Fruit fly (Drosophila melanogaster): ENCODE results near the gene nmdyn-D7.
"Not testable (repeated sequence)": the region's sequence is repeated elsewhere in the genome, so short reads cannot be mapped to it uniquely, and the experiment has no call there.

Gene nmdyn-D7

dm6 chr3R:9677734-9678341 lies 1.9 kb upstream of the nmdyn-D7 start, which contains the start of gene p23:
TSS of gene p23 (plus strand) at chr3R:9677927.
- no peak for TF ChIP-seq CG8478 (optimal IDR thresholded peaks at IDR 0.05)
- peak; percentile 79 to 80 for TF ChIP-seq CTCF (optimal IDR thresholded peaks at IDR 0.05)

dm6 chr3R:9683064-9683682 lies 3.4 kb downstream of the nmdyn-D7 start:
- TF ChIP-seq CG8478 (optimal IDR thresholded peaks at IDR 0.05) (no peak), CTCF (optimal IDR thresholded peaks at IDR 0.05) (no peak)

- TF ChIP-seq CTCF (optimal IDR thresholded peaks at IDR 0.05) (no peak), CG8478 (optimal IDR thresholded peaks at IDR 0.05) (no peak)
These were observed 4.4 kb downstream of the nmdyn-D7 start, which contains the start of gene CG9444 for dm6 chr3R:9684125-9684524. TSS of gene CG9444 (minus strand) at chr3R:9684264.

- not testable (repeated sequence) for TF ChIP-seq CG8478, CTCF (optimal IDR thresholded peaks at IDR 0.05)
These were observed 5.6 kb downstream of the nmdyn-D7 start, which contains the start of the genes eca and CG18542 for dm6 chr3R:9685376-9685775. TSS of gene eca (minus strand) at chr3R:9685476. TSS of gene CG18542 (plus strand) at chr3R:9685760.

- not testable (repeated sequence) for TF ChIP-seq CG8478, CTCF (optimal IDR thresholded peaks at IDR 0.05)
These were observed 13.0 kb downstream of the nmdyn-D7 start, which contains the start of the genes Unc-115b, p24-2 and CG32939 for dm6 chr3R:9692675-9693129. TSS of gene Unc-115b (minus strand) at chr3R:9692775. TSS of gene p24-2 (minus strand) at chr3R:9692794. TSS of gene CG32939 (plus strand) at chr3R:9693079.

- TF ChIP-seq CTCF (optimal IDR thresholded peaks at IDR 0.05) = peak; percentile 73 to 85
- no peak for TF ChIP-seq CG8478 (optimal IDR thresholded peaks at IDR 0.05)
These were observed 15.3 kb downstream of the nmdyn-D7 start for dm6 chr3R:9694999-9695398.

dm6 chr3R:9700513-9700912 lies 20.8 kb downstream of the nmdyn-D7 start:
- no peak for TF ChIP-seq CG8478 (optimal IDR thresholded peaks at IDR 0.05)

- no peak for TF ChIP-seq CTCF (optimal IDR thresholded peaks at IDR 0.05)
- no peak for TF ChIP-seq CG8478 (optimal IDR thresholded peaks at IDR 0.05)
These were observed 21.5 kb downstream of the nmdyn-D7 start for dm6 chr3R:9701148-9701703.

dm6 chr3R:9701897-9702296 lies 22.2 kb downstream of the nmdyn-D7 start:
- TF ChIP-seq CTCF (optimal IDR thresholded peaks at IDR 0.05) (no peak), CG8478 (optimal IDR thresholded peaks at IDR 0.05) (no peak)

- TF ChIP-seq CTCF (optimal IDR thresholded peaks at IDR 0.05) (no peak), CG8478 (optimal IDR thresholded peaks at IDR 0.05) (no peak)
These were observed 22.8 kb downstream of the nmdyn-D7 start for dm6 chr3R:9702567-9702966.

dm6 chr3R:9703273-9703672 lies 23.5 kb downstream of the nmdyn-D7 start:
- no peak for TF ChIP-seq CTCF (optimal IDR thresholded peaks at IDR 0.05)
- TF ChIP-seq CG8478 (optimal IDR thresholded peaks at IDR 0.05) = no peak

- TF ChIP-seq CG8478 (optimal IDR thresholded peaks at IDR 0.05) (no peak), CTCF (optimal IDR thresholded peaks at IDR 0.05) (no peak)
These were observed 24.7 kb downstream of the nmdyn-D7 start for dm6 chr3R:9704183-9705007.

- TF ChIP-seq CTCF (optimal IDR thresholded peaks at IDR 0.05) (peak; percentile 69 to 72), CG8478 (optimal IDR thresholded peaks at IDR 0.05) (no peak)
These were observed 25.4 kb downstream of the nmdyn-D7 start, which contains the start of gene Unc-115a for dm6 chr3R:9705008-9705628. TSS of gene Unc-115a (minus strand) at chr3R:9705417.

dm6 chr3R:9710228-9710627 lies 30.5 kb downstream of the nmdyn-D7 start:
- TF ChIP-seq CG8478 (optimal IDR thresholded peaks at IDR 0.05) = no peak
- TF ChIP-seq CTCF (optimal IDR thresholded peaks at IDR 0.05) = no peak
